Worm (Caenorhabditis elegans) whole organism, L4 larva: ENCODE measurements around the gene daf-2.

ENCODE experiments used
- F10B5.3 ChIP-seq: sonication (generic microtip); optimal IDR thresholded peaks from 2 replicates; lab custom pipeline; 2016; ENCODE audit warnings: mild to moderate bottlenecking, missing genetic modification characterization, missing compliant biosample characterization
- ama-1 ChIP-seq: fragments of 150-350 bp; optimal IDR thresholded peaks from 2 replicates; lab custom pipeline; 2014; ENCODE audit warnings: inconsistent platforms, mixed read lengths
- ceh-62 ChIP-seq: sonication (generic microtip); optimal IDR thresholded peaks from 2 replicates; lab custom pipeline; 2017; ENCODE audit warnings: missing biosample characterization, missing genetic modification characterization
- dmd-8 ChIP-seq: fragments of 200-800 bp; sonication (Bioruptor generic); IDR thresholded peaks from 2 replicates; pipeline ENCODE4 v1.3.6; 2022; ENCODE audit warnings: missing genetic modification characterization, missing compliant biosample characterization
- egl-27 ChIP-seq: sonication (generic microtip); optimal IDR thresholded peaks from 3 replicates; lab custom pipeline; 2017; ENCODE audit warnings: missing biosample characterization, missing genetic modification reagents, missing genetic modification characterization
- fos-1 ChIP-seq: fragments of 150-350 bp; optimal IDR thresholded peaks from 2 replicates; lab custom pipeline; 2014; ENCODE audit warnings: missing biosample characterization, missing genetic modification characterization
- lin-38 ChIP-seq: fragments of 200-800 bp; sonication (Bioruptor generic); IDR thresholded peaks from 2 replicates; pipeline ENCODE4 v1.3.6; 2022; ENCODE audit warnings: missing genetic modification reagents, missing genetic modification characterization, missing compliant biosample characterization
- lin-39 ChIP-seq: fragments of 150-350 bp; optimal IDR thresholded peaks from 2 replicates; lab custom pipeline; 2014; ENCODE audit warnings: missing biosample characterization, missing genetic modification reagents, missing genetic modification characterization
- mdt-29 ChIP-seq: fragments of 200-800 bp; sonication (Bioruptor generic); IDR thresholded peaks from 2 replicates; pipeline ENCODE4 v1.3.6; 2022; ENCODE audit warnings: missing genetic modification reagents, missing genetic modification characterization, missing compliant biosample characterization
- nhr-41 ChIP-seq: fragments of 200-800 bp; sonication (Bioruptor generic); IDR thresholded peaks from 2 replicates; pipeline ENCODE4 v1.3.6; 2022; ENCODE audit warnings: missing genetic modification reagents, missing genetic modification characterization, missing compliant biosample characterization
- nhr-77 ChIP-seq: fragments of 150-350 bp; optimal IDR thresholded peaks from 2 replicates; lab custom pipeline; 2014; ENCODE audit warnings: missing biosample characterization, missing genetic modification characterization
- spr-3 ChIP-seq: fragments of 200-800 bp; sonication (Bioruptor generic); optimal IDR thresholded peaks from 2 replicates; lab custom pipeline; 2018; ENCODE audit warnings: mild to moderate bottlenecking, missing genetic modification characterization, missing compliant biosample characterization
- ztf-11 ChIP-seq: fragments of 150-350 bp; optimal IDR thresholded peaks from 2 replicates; lab custom pipeline; 2014; ENCODE audit warnings: missing biosample characterization, missing genetic modification characterization

DNA sequence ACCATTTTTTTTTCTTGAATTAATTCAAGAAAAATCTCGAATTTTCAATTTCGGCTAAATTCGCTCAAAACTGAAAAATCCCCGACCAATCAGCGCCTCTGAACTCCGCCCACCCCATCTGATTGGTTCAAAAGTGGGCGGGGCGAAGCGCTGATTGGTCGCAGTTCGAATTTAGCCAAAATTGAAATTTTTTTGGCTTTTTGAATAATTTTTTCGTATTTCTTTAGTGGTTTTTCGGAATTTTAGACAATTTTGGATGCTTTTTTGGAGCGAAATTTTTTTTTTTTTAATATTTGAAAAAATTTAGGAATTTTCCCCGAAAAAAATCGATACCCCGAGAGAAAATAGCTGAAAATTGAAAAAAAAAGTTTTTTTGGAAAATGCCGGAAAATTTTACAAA lies 6.7 kb downstream of the daf-2 start:
- TF ChIP-seq ama-1 (lab: Kevin White, UChicago) (no peak), fos-1 (tag; lab: Kevin White, UChicago) (no peak), mdt-29 (GFP tag; lab: Robert Waterston, UW) (no peak), lin-39 (tag; lab: Kevin White, UChicago) (no peak), egl-27 (no peak), nhr-41 (GFP tag; lab: Robert Waterston, UW) (no peak), F10B5.3 (tag; lab: Kevin White, UChicago) (no peak), nhr-77 (tag; lab: Kevin White, UChicago) (no peak), lin-38 (GFP tag; lab: Robert Waterston, UW) (no peak), dmd-8 (GFP tag; lab: Robert Waterston, UW) (no peak), ztf-11 (no peak), spr-3 (GFP tag; lab: Kevin White, UChicago) (no peak), ceh-62 (tag; lab: Kevin White, UChicago) (no peak)
